Fruit fly (Drosophila melanogaster): ENCODE measurements around the gene pxb.

pxb gene

dm6 chr3R:15650669-15651068 lies 15.3 kb upstream of the pxb start:
- no peak for TF ChIP-seq noc (tag; optimal IDR thresholded peaks at IDR 0.05)

dm6 chr3R:15651770-15652410 lies 14.1 kb upstream of the pxb start:
- no peak for TF ChIP-seq noc (tag; optimal IDR thresholded peaks at IDR 0.05)

DNA sequence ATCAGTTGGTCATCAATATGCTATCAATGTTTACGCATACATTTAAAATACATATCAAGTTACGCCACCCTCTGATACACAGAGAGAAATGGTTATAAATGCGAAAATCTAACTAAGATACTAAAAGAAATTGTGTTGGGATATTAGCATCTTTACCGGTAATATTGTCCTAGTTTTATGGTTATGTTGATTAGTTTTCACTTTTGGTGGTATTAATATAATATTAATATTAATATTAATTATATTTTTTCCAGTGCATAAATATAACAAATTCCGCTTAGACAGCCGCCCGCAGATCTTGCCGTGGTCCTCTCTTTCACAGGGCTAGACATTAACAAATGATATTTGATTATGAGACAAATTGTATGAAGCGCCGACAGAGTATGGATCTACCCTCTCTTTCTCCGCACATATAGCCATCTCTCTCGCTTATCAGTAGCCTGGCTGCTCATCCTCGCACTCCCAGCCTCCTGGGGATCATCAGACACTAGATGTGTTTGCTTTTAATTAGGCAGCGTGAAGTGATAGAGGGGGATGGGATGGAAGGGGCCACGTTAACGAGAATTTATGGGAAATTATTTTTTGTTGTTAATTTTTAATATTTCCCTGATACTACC lies 13.2 kb upstream of the pxb start:
- no peak for TF ChIP-seq noc (tag; optimal IDR thresholded peaks at IDR 0.05)

DNA sequence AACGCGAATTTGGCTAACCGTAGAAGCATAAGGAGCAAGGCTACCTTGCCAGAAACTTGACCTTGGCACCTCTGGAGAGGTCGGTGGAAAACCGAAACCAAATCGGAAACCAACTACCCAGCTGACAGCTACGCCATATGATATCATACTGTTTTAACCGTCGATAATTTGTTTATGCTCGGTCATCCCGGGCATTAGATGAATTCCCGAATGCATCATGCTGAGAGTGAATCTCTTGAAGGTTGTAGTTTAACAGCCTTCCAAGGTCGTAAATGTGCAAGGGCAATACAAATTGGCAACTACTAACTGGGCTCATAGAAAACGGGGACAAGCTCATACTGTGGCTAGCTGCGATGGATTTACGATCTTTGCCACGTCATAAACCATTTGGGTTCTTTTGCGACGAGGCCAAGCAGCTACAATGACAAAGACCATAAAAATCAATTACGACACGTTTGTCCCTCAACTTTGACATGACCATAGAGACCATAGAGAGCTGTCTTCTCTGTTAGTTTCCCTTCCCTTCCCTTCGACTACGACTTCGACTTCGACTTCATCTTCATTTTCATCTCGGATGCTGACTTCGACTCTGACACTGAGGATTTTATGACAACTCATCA lies 12.1 kb upstream of the pxb start:
- no peak for TF ChIP-seq noc (tag; optimal IDR thresholded peaks at IDR 0.05)

DNA sequence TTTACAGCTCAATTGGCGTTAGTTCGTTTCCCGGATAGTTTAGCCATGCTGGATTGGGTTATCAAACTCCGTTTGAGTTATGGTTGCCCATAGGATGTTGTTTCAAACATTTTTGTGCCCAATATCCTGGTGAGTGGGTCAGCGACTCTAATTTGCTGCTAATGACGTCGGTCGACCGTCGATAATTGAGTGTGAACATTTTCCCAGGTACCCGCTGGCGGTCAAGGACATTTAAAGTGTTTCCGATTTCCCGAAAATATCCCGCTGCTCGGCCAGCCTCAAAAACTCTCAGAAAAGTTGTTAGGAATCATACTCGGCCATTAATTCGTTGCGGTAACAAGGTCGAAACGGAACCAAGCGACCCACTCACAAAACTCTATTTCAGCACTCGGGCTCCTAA lies 11.1 kb upstream of the pxb start:
- no peak for TF ChIP-seq noc (tag; optimal IDR thresholded peaks at IDR 0.05)

dm6 chr3R:15655415-15655814 lies 10.6 kb upstream of the pxb start:
- no peak for TF ChIP-seq noc (tag; optimal IDR thresholded peaks at IDR 0.05)

- TF ChIP-seq noc (tag; optimal IDR thresholded peaks at IDR 0.05): no peak
These were observed 5.5 kb upstream of the pxb start for dm6 chr3R:15660460-15660859.

dm6 chr3R:15664321-15665172 lies 1.4 kb upstream of the pxb start:
- TF ChIP-seq noc (tag; optimal IDR thresholded peaks at IDR 0.05): no peak

DNA sequence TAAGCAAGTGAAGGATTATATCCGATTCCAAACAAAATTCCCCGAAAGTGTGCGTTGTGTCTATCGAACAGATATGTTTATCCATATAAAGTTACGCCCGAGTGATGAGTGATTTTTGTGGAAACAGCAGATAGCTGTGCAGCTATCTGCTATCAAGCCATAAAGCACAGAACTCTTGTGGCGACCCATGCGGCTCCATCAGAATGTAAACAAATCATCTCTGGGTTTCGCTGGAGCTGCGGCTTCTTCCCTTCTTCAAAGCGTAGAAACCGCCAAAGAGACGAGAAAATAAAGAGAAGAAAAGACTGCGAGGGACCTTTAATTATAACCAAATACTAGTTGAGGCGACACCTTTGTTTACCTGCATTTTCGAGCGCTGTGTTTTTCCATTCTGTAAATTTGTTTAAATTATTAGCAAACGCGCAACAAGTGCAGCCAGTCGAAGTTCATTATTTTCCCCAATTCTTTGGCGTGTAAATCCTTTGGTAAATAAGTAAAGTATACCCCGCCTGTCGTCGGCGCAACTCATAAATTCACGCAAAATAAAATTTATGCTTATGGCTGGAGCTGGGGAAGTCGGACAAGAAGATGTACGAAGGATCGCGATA lies 1.0 kb downstream of the pxb start:
- TF ChIP-seq noc (tag; optimal IDR thresholded peaks at IDR 0.05): no peak

DNA sequence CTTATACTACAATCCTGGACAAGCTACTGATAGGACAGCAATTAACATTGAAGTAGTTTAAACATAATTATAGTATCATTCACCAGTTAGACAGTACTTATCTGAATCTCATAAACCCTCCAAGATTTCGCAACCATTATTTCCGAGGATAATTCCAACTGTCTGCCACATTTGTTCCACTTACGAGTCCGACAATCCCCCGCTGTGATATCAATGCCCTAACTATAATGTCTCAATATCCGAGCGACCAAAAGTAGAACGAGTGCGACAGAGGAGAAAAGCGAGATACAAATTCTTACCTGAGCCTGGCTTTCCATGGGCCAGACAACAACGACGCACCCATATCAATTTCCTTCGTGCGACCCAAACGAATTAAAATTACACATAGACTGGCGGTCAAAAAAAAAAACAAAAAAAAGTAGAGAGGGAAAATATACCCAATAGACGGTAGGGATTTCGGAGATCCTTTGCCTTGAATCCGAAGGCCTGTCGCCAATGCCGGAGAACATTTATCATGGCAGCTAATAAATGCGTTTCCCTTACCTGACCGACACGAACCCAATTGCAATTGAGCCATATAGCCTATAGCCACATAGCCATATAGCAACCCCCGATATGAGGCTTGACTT lies 3.0 kb downstream of the pxb start:
- no peak for TF ChIP-seq noc (tag; optimal IDR thresholded peaks at IDR 0.05)

dm6 chr3R:15670559-15670958 lies 4.6 kb downstream of the pxb start:
- no peak for TF ChIP-seq noc (tag; optimal IDR thresholded peaks at IDR 0.05)

- no peak for TF ChIP-seq noc (tag; optimal IDR thresholded peaks at IDR 0.05)
These were observed 6.3 kb downstream of the pxb start for dm6 chr3R:15672302-15672701.

DNA sequence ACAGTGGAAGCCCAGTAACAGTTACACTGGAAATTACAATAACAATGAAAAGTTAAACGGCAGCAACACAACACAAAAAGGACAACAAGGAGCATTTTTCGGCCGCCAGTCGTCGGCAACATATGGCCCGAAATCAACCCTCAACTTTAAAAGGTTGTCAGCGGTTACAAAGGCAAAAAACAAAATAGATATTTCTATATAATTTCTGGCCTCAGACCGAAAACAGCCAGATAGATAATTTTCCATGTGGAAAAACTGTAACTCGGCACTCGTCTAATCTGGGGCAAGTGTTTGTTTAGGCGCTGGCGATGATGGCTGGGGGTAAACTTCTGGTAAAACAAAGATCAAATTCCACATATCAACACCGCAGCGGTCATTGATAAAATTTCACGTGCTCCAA lies 7.3 kb downstream of the pxb start:
- no peak for TF ChIP-seq noc (tag; optimal IDR thresholded peaks at IDR 0.05)

dm6 chr3R:15676186-15677073 lies 10.4 kb downstream of the pxb start:
- TF ChIP-seq noc (tag; optimal IDR thresholded peaks at IDR 0.05): no peak

DNA sequence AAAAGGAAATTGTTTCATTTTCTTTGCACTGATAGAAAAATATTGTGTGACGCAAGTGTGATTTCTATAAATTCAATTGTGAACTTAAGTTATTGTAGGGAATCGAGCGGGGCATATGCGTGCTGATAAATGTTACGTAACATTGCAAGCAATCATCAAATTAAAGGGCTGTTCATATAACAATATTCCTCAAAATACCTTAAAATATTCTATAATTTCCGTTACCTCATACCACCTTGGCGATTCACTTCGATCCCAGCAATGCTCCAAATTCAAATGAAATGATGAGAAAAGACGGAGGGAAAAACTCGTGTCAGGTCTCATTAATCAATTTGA lies 11.1 kb downstream of the pxb start:
- TF ChIP-seq noc (tag; optimal IDR thresholded peaks at IDR 0.05): no peak

All from whole organism, larva.